Fruit fly (Drosophila melanogaster): ENCODE measurements around the gene CG6195.

DNA sequence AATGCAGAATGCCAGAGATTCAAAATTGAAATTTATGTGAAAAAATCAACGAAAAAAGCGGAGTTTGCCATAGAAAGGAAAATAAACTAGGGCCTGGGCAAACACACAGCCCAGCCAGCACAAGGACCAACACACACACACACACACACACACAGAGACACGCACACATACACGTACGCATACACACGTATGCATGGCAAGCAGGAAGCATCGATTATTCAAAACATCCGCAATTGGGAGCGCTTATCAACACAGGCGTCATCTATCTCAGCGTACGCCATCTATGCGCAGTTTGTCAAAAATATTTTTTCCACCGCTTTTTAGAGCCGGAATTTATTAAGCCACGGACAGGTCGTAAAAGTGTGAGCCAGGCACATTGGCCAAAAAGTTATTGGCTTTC lies 31.6 kb upstream of the CG6195 start:
- TF ChIP-seq CTCF (optimal IDR thresholded peaks at IDR 0.05) (peak in 1 of 2 experiments; percentile 27), CG8478 (optimal IDR thresholded peaks at IDR 0.05) (no peak)

Measured in S2 (cell line).